Fruit fly (Drosophila melanogaster) whole organism, pupa: ENCODE data around the gene Jon65Aiv.

Source experiments
- CG10348 ChIP-seq: fragments of 200-800 bp; sonication (Bioruptor generic); IDR thresholded peaks from 2 replicates; pipeline ENCODE4 v1.3.6; 2022; ENCODE audit warnings: missing biosample characterization, missing genetic modification characterization
- CG12605 ChIP-seq: fragments of 200-800 bp; sonication (Bioruptor generic); IDR thresholded peaks from 2 replicates; pipeline ENCODE4 v1.3.6; 2022; ENCODE audit warnings: missing biosample characterization, missing genetic modification characterization
- CG13204 ChIP-seq: fragments of 200-800 bp; sonication (Bioruptor generic); optimal IDR thresholded peaks from 2 replicates; lab custom pipeline; 2018; ENCODE audit warnings: missing biosample characterization, mild to moderate bottlenecking, missing genetic modification characterization, moderate library complexity
- CG14655 ChIP-seq: fragments of 200-800 bp; sonication (Bioruptor generic); optimal IDR thresholded peaks from 3 replicates; lab custom pipeline; 2017; ENCODE audit warnings: mild to moderate bottlenecking, missing biosample characterization, missing genetic modification reagents, missing genetic modification characterization
- CG15710 ChIP-seq: fragments of 200-800 bp; sonication (Bioruptor generic); optimal IDR thresholded peaks from 2 replicates; lab custom pipeline; 2018; ENCODE audit warnings: missing biosample characterization, mild to moderate bottlenecking, missing genetic modification characterization, moderate library complexity
- CG17806 ChIP-seq: fragments of 200-800 bp; sonication (Bioruptor generic); optimal IDR thresholded peaks from 2 replicates; lab custom pipeline; 2018; ENCODE audit warnings: missing biosample characterization, mild to moderate bottlenecking, missing genetic modification characterization, moderate library complexity
- CG32121 ChIP-seq: fragments of 200-800 bp; sonication (Bioruptor generic); IDR thresholded peaks from 2 replicates; pipeline ENCODE4 v1.3.6; 2022; ENCODE audit warnings: missing biosample characterization, missing genetic modification characterization
- CG34367 ChIP-seq: fragments of 200-800 bp; sonication (Bioruptor generic); optimal IDR thresholded peaks from 2 replicates; lab custom pipeline; 2018; ENCODE audit warnings: missing biosample characterization, mild to moderate bottlenecking, missing genetic modification characterization
- CG4496 ChIP-seq: fragments of 200-800 bp; sonication (Bioruptor generic); IDR thresholded peaks from 3 replicates; pipeline ENCODE4 v1.3.6; 2022; ENCODE audit warnings: missing biosample characterization, missing genetic modification characterization
- CG8159 ChIP-seq: fragments of 200-800 bp; sonication (Bioruptor generic); optimal IDR thresholded peaks from 3 replicates; lab custom pipeline; 2018; ENCODE audit warnings: missing biosample characterization, mild to moderate bottlenecking, missing genetic modification characterization, moderate library complexity
- CG8301 ChIP-seq: fragments of 200-800 bp; sonication (Bioruptor generic); optimal IDR thresholded peaks from 2 replicates; lab custom pipeline; 2018; ENCODE audit warnings: missing biosample characterization, mild to moderate bottlenecking, missing genetic modification characterization
- CG9948 ChIP-seq: fragments of 200-800 bp; sonication (Bioruptor generic); optimal IDR thresholded peaks from 2 replicates; lab custom pipeline; 2018; ENCODE audit warnings: missing biosample characterization, mild to moderate bottlenecking, missing genetic modification characterization, moderate library complexity
- D1 ChIP-seq: fragments of 200-800 bp; sonication (Bioruptor generic); optimal IDR thresholded peaks from 2 replicates; lab custom pipeline; 2018; ENCODE audit warnings: missing biosample characterization, mild to moderate bottlenecking, missing genetic modification characterization, moderate library complexity
- EcR ChIP-seq: fragments of 200-800 bp; sonication (Bioruptor generic); optimal IDR thresholded peaks from 3 replicates; lab custom pipeline; 2019; ENCODE audit warnings: missing biosample characterization, missing genetic modification characterization, mild to moderate bottlenecking, moderate library complexity, missing genetic modification reagents
- Ets98B ChIP-seq: fragments of 200-800 bp; sonication (Bioruptor generic); IDR thresholded peaks from 2 replicates; pipeline ENCODE4 v1.3.6; 2022; ENCODE audit warnings: missing biosample characterization, missing genetic modification characterization
- Pif1A ChIP-seq: fragments of 200-800 bp; sonication (Bioruptor generic); optimal IDR thresholded peaks from 3 replicates; lab custom pipeline; 2016; ENCODE audit warnings: missing biosample characterization, missing genetic modification characterization
- Pif1B ChIP-seq: fragments of 200-800 bp; sonication (Bioruptor generic); optimal IDR thresholded peaks from 3 replicates; lab custom pipeline; 2016; ENCODE audit warnings: missing biosample characterization, missing genetic modification characterization
- Snoo ChIP-seq: fragments of 200-800 bp; sonication (Bioruptor generic); optimal IDR thresholded peaks from 3 replicates; lab custom pipeline; 2017; ENCODE audit warnings: missing biosample characterization, mild to moderate bottlenecking, missing genetic modification characterization, inconsistent platforms
- fd96Ca ChIP-seq: fragments of 200-800 bp; sonication (Bioruptor generic); IDR thresholded peaks from 3 replicates; pipeline ENCODE4 v1.3.6; 2022; ENCODE audit warnings: missing biosample characterization, missing genetic modification characterization
- gl ChIP-seq: fragments of 200-800 bp; sonication (Bioruptor generic); optimal IDR thresholded peaks from 2 replicates; lab custom pipeline; 2018; ENCODE audit warnings: missing biosample characterization, mild to moderate bottlenecking, missing genetic modification characterization
- rn ChIP-seq: fragments of 200-800 bp; sonication (Bioruptor generic); IDR thresholded peaks from 2 replicates; pipeline ENCODE4 v1.3.6; 2022; ENCODE audit warnings: missing biosample characterization, missing genetic modification characterization

The Jon65Aiv gene

DNA sequence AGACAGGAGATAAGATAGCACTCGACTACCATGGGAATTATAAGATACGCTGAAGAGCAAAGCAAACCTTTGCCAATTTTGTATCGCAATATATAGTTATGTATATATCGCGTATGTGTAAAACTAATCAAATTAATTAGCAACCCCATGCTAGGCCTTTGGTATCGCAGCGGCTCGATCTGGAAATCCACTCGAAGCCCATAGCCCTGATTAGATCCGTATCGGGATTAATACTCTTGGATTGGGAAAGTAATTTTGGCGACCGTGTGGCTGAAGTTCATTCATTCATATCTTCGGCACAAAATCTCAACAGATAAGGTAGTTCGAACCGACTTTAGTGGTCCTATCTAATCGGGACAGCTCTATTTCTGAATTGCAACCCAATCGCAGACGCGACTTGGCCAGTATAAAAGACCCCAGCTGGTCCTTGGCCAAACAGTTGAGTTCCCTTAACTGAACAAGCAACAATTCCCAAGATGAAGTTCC, at the start of gene Jon65Aiv:
Jon65Aiv (plus strand) TSS at position 436 of the 486 bp plus-strand sequence.
- TF ChIP-seq CG4496 (GFP tag; lab: Robert Waterston, UW) (no peak), D1 (tag; lab: Kevin White, UChicago) (no peak), CG32121 (GFP tag; lab: Robert Waterston, UW) (no peak), CG34367 (tag; lab: Kevin White, UChicago) (no peak), CG8159 (tag; lab: Kevin White, UChicago) (no peak), CG12605 (GFP tag; lab: Robert Waterston, UW) (no peak), EcR (GFP tag; lab: Kevin White, UChicago) (no peak), CG10348 (GFP tag; lab: Robert Waterston, UW) (no peak), CG14655 (no peak), CG17806 (tag; lab: Kevin White, UChicago) (no peak), Pif1B (GFP tag; lab: Kevin White, UChicago) (no peak)

DNA sequence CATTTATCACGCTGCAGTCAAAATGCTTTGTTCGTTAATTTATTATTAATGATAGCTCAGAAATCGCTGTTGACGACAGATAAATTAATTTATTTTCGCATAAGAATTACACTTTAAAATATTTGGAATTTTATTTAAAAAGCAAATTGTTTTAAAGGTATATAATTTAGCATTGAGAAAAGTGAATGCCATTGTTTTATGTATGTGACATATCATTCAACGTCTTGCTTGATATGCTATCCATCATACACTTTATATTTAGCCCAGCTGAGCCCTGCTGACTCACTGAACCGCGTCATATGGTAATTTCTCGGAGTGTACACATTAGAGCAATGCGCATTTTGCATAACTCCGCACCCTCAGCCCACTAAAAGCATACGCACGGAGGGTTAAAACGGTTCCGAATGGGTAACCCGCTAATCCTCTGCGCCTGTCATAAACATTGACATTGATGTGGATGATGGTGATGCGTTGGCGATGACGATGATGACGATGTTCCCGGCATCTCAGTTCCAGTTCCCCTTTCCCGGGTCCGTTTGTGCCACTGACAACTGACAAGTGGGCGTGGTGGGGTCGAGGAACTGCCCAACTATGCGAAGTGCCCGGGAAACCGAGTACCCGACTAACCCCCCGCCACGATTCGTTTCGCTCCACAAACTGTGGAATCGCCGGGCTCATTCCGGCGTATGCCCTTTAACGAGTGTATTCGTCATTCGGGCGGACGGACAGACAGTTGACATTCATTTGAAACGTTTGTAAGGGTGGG, 49.4 kb upstream of the Jon65Aiv start:
- no peak for TF ChIP-seq D1 (tag; lab: Kevin White, UChicago)
- no peak for TF ChIP-seq CG13204 (GFP tag; lab: Kevin White, UChicago)
- no peak for TF ChIP-seq CG10348 (GFP tag; lab: Robert Waterston, UW)
- TF ChIP-seq CG12605 (GFP tag; lab: Robert Waterston, UW): no peak
- peak; percentile 8 for TF ChIP-seq CG14655
- TF ChIP-seq CG8301: no peak
- TF ChIP-seq Ets98B (GFP tag; lab: Robert Waterston, UW): no peak
- peak; percentile 39 for TF ChIP-seq CG8159 (tag; lab: Kevin White, UChicago)
- peak; percentile 5 for TF ChIP-seq CG15710 (tag; lab: Kevin White, UChicago)
- TF ChIP-seq CG4496 (GFP tag; lab: Robert Waterston, UW): no peak
- TF ChIP-seq Pif1A: no peak
- no peak for TF ChIP-seq EcR (GFP tag; lab: Kevin White, UChicago)
- no peak for TF ChIP-seq Pif1B (GFP tag; lab: Kevin White, UChicago)
- peak; percentile 7 for TF ChIP-seq CG17806 (tag; lab: Kevin White, UChicago)
- no peak for TF ChIP-seq fd96Ca
- no peak for TF ChIP-seq CG32121 (GFP tag; lab: Robert Waterston, UW)
- no peak for TF ChIP-seq gl (tag; lab: Kevin White, UChicago)
- peak; percentile 3 for TF ChIP-seq CG9948 (tag; lab: Kevin White, UChicago)
- no peak for TF ChIP-seq CG34367 (tag; lab: Kevin White, UChicago)
- no peak for TF ChIP-seq Snoo (tag; lab: Kevin White, UChicago)
- no peak for TF ChIP-seq rn (GFP tag; lab: Robert Waterston, UW)

DNA sequence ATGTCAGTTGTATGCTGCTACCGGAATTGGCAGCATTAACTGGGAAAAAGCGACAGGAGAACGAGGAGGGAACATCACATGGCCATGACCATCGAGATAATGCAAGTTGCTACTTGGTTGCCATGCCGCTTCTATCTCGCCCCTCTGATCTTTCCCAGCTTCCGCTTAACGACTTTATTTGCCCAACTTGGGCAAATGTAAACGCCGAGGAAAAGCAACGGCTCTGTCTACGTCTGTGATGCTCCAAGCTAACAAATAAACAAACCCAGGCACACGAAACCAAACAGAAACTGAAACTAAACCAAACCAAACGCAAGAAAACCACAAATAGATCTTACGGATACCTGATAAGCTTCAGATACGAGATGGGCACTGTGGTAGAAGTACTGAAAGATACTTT, 46.7 kb upstream of the Jon65Aiv start:
- TF ChIP-seq CG10348 (GFP tag; lab: Robert Waterston, UW) (no peak), Pif1B (GFP tag; lab: Kevin White, UChicago) (no peak), CG13204 (GFP tag; lab: Kevin White, UChicago) (no peak), rn (GFP tag; lab: Robert Waterston, UW) (no peak), Snoo (tag; lab: Kevin White, UChicago) (no peak), CG15710 (tag; lab: Kevin White, UChicago) (no peak), CG17806 (tag; lab: Kevin White, UChicago) (no peak), CG14655 (no peak), CG34367 (tag; lab: Kevin White, UChicago) (no peak), CG8301 (no peak), CG4496 (GFP tag; lab: Robert Waterston, UW) (no peak), CG12605 (GFP tag; lab: Robert Waterston, UW) (no peak), Pif1A (no peak), CG32121 (GFP tag; lab: Robert Waterston, UW) (no peak), EcR (GFP tag; lab: Kevin White, UChicago) (no peak)

DNA sequence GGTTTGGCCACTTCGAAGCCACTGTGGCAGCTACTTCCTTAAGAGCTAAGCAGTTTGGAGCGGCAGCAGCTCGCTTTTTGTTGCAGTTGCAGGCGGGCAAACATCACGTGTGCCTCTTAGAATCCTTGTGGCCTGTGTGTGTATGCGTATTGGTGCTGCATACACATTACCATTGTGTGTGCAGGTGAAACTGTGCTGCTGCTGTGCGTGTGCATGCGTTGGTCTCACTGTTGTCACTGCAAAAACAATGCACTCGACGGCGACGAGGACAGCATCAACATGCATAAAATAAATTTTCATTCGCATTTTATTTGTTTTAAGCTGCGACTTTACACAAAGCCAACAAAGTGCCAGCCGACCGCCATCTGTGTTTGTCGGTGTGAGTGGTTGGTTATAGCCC, 46.0 kb upstream of the Jon65Aiv start:
- no peak for TF ChIP-seq EcR (GFP tag; lab: Kevin White, UChicago)
- no peak for TF ChIP-seq CG8301
- no peak for TF ChIP-seq rn (GFP tag; lab: Robert Waterston, UW)

DNA sequence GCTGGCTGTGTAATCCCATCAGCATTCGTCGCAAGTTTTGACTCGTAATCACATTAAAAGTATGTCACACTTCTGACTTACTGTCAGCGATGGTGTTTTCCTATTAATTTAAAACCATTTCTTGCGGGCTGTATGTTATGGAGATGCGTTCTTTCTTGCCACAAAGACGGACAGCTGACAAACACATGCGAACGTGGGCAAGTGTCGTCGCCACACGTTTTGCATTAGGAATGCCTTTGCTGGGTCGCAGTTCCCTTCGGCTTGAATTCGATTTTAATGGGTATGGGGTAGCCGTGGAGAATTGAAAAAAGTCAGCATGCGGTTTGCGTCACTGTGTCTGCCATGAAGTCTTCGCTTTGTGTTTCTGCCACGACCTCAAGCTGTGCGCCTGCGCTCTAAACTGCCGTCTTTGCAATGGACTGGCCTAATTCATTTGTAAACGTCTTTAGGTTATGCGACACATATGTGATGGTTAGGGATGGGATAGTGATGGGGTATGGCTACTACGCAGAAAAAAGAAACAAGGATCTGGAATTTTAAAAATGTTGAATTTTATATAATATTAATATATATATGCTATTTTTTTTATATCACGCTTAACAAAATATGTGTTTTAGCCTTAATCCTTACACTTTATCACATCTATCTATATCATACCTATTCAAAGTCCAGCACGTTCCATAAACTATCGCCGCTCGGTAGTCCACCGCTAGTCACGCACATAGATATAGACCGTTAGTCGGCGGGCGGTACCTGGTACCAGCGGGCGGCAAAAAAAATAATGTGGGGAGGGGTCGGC, 45.1 kb upstream of the Jon65Aiv start:
- TF ChIP-seq D1 (tag; lab: Kevin White, UChicago) (no peak), Pif1A (no peak)

DNA sequence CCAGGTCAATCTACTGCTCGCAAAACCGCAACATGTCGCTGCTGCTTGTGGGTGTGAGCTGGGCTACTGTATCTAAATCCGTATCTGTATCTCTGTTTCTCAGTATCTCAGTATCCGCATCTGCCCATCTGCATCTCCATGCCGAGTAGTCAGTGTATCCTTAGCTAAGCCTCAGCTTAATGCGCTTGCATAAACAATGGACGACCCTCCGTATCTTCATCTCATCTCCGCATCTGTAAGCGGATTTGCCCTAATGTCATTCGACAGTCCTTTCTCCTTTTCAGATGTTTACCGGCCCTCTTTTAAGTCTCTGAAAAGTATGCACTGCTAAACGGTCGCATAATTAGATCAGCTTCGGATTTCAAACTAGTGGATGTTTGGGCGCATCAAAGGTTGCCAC, 42.4 kb upstream of the Jon65Aiv start:
- no peak for TF ChIP-seq CG12605 (GFP tag; lab: Robert Waterston, UW)
- TF ChIP-seq Pif1B (GFP tag; lab: Kevin White, UChicago): no peak
- TF ChIP-seq CG8159 (tag; lab: Kevin White, UChicago): no peak
- no peak for TF ChIP-seq CG8301
- no peak for TF ChIP-seq CG4496 (GFP tag; lab: Robert Waterston, UW)
- no peak for TF ChIP-seq EcR (GFP tag; lab: Kevin White, UChicago)
- TF ChIP-seq Snoo (tag; lab: Kevin White, UChicago): no peak
- TF ChIP-seq CG34367 (tag; lab: Kevin White, UChicago): no peak
- TF ChIP-seq, all 21 proteins: peak for 0
